Worm (Caenorhabditis elegans) whole organism, L1 larva: ENCODE measurements around the gene drd-1.

Source experiments
- C16A3.4 ChIP-seq: fragments of 150-350 bp; optimal IDR thresholded peaks from 2 replicates; lab custom pipeline; 2014; ENCODE audit warnings: missing biosample characterization, missing genetic modification characterization
- Y116A8C.19 ChIP-seq: sonication (generic microtip); optimal IDR thresholded peaks from 2 replicates; lab custom pipeline; 2016; ENCODE audit warnings: missing compliant biosample characterization, missing genetic modification characterization, borderline replicate concordance
- aha-1 ChIP-seq: fragments of 150-350 bp; optimal IDR thresholded peaks from 2 replicates; lab custom pipeline; 2014; ENCODE audit warnings: missing biosample characterization, missing genetic modification characterization
- aly-2 ChIP-seq: fragments of 150-350 bp; optimal IDR thresholded peaks from 2 replicates; lab custom pipeline; 2014; ENCODE audit warnings: missing biosample characterization, missing genetic modification characterization
- ceh-8 ChIP-seq: fragments of 200-800 bp; sonication (Bioruptor generic); optimal IDR thresholded peaks from 2 replicates; lab custom pipeline; 2018; ENCODE audit warnings: mild to moderate bottlenecking, missing genetic modification characterization, moderate library complexity, missing compliant biosample characterization
- ceh-82 ChIP-seq, 3 experiments: fragments of 150-350 bp in 1 of 3; sonication (generic microtip) in 2 of 3; optimal IDR thresholded peaks; 2 replicates each; lab custom pipeline; 2014 to 2017; ENCODE audit warnings: missing biosample characterization in 3 of 3, missing genetic modification characterization in 3 of 3
- ceh-90 ChIP-seq: sonication (generic microtip); optimal IDR thresholded peaks from 2 replicates; lab custom pipeline; 2016; ENCODE audit warnings: missing genetic modification characterization, missing compliant biosample characterization
- ces-1 ChIP-seq: fragments of 150-350 bp; optimal IDR thresholded peaks from 2 replicates; lab custom pipeline; 2014; ENCODE audit warnings: missing biosample characterization, missing genetic modification reagents, missing genetic modification characterization
- dsc-1 ChIP-seq: sonication (generic microtip); optimal IDR thresholded peaks from 2 replicates; lab custom pipeline; 2016; ENCODE audit warnings: mild to moderate bottlenecking, missing genetic modification characterization, missing compliant biosample characterization
- egl-13 ChIP-seq: sonication (generic microtip); optimal IDR thresholded peaks from 2 replicates; lab custom pipeline; 2016; ENCODE audit warnings: missing genotype, missing genetic modification reagents, missing genetic modification characterization, missing compliant biosample characterization
- egl-27 ChIP-seq, 2 experiments: fragments of 150-350 bp in 1 of 2; sonication (generic microtip); optimal IDR thresholded peaks; 3 replicates each; lab custom pipeline; 2017 to 2018; ENCODE audit warnings: missing biosample characterization in 2 of 2, missing genetic modification characterization in 2 of 2, missing genetic modification reagents in 2 of 2
- elt-2 ChIP-seq: sonication (generic microtip); optimal IDR thresholded peaks from 2 replicates; lab custom pipeline; 2016; ENCODE audit warnings: missing genetic modification characterization, mild to moderate bottlenecking, inconsistent platforms, missing compliant biosample characterization, missing genetic modification reagents
- ets-5 ChIP-seq: fragments of 200-800 bp; sonication (Bioruptor generic); IDR thresholded peaks from 2 replicates; pipeline ENCODE4 v1.3.6; 2022; ENCODE audit warnings: missing genetic modification characterization, missing compliant biosample characterization
- fkh-8 ChIP-seq: sonication (generic microtip); optimal IDR thresholded peaks from 2 replicates; lab custom pipeline; 2016; ENCODE audit warnings: mild to moderate bottlenecking, missing genetic modification characterization, missing compliant biosample characterization
- grh-1 ChIP-seq: fragments of 200-800 bp; sonication (Bioruptor generic); IDR thresholded peaks from 2 replicates; pipeline ENCODE4 v1.3.6; 2022; ENCODE audit warnings: missing genetic modification reagents, missing genetic modification characterization, missing compliant biosample characterization
- hlh-17 ChIP-seq: fragments of 200-800 bp; sonication (Bioruptor generic); optimal IDR thresholded peaks from 2 replicates; lab custom pipeline; 2018; ENCODE audit warnings: missing genetic modification characterization, mild to moderate bottlenecking, missing compliant biosample characterization, moderate library complexity, borderline replicate concordance
- isw-1 ChIP-seq: fragments of 200-800 bp; sonication (Bioruptor generic); IDR thresholded peaks from 2 replicates; pipeline ENCODE4 v1.3.6; 2022; ENCODE audit warnings: missing genetic modification characterization, missing compliant biosample characterization
- jun-1 ChIP-seq: fragments of 150-350 bp; optimal IDR thresholded peaks from 2 replicates; lab custom pipeline; 2014; ENCODE audit warnings: missing biosample characterization, missing genetic modification reagents, missing genetic modification characterization
- lin-14 ChIP-seq: fragments of 200-800 bp; sonication (Bioruptor generic); optimal IDR thresholded peaks from 2 replicates; lab custom pipeline; 2018; ENCODE audit warnings: mild to moderate bottlenecking, missing genetic modification characterization, moderate library complexity, missing compliant biosample characterization
- lin-35 ChIP-seq, 2 experiments: fragments of 150-350 bp; optimal IDR thresholded peaks; 2 replicates each; lab custom pipeline; 2014; ENCODE audit warnings: missing biosample characterization in 2 of 2, missing genetic modification characterization in 2 of 2, missing genetic modification reagents in 2 of 2
- lin-39 ChIP-seq: fragments of 150-350 bp; optimal IDR thresholded peaks from 2 replicates; lab custom pipeline; 2014; ENCODE audit warnings: missing biosample characterization, missing genetic modification reagents, missing genetic modification characterization
- lsy-2 ChIP-seq, 2 experiments: fragments of 150-350 bp; optimal IDR thresholded peaks; 2 replicates each; lab custom pipeline; 2014; ENCODE audit warnings: missing biosample characterization in 2 of 2, missing genetic modification characterization in 2 of 2
- mdl-1 ChIP-seq, 2 experiments: fragments of 150-350 bp; optimal IDR thresholded peaks; 2 replicates each; lab custom pipeline; 2014 to 2017; ENCODE audit warnings: missing biosample characterization in 2 of 2, missing genetic modification characterization in 2 of 2, inconsistent platforms in 1 of 2
- mep-1 ChIP-seq: fragments of 150-350 bp; optimal IDR thresholded peaks from 2 replicates; lab custom pipeline; 2014; ENCODE audit warnings: missing biosample characterization, missing genetic modification characterization
- nhr-11 ChIP-seq: fragments of 150-350 bp; optimal IDR thresholded peaks from 2 replicates; lab custom pipeline; 2014; ENCODE audit warnings: missing biosample characterization, missing genetic modification characterization
- nhr-12 ChIP-seq: sonication (generic microtip); optimal IDR thresholded peaks from 2 replicates; lab custom pipeline; 2017; ENCODE audit warnings: missing biosample characterization, missing genetic modification characterization
- nhr-19 ChIP-seq: fragments of 200-800 bp; sonication (Bioruptor generic); conservative IDR thresholded peaks from 2 replicates; pipeline ENCODE4 v1.3.6; 2022; ENCODE audit warnings: missing genetic modification characterization, missing compliant biosample characterization
- nhr-20 ChIP-seq: sonication (generic microtip); optimal IDR thresholded peaks from 2 replicates; lab custom pipeline; 2016; ENCODE audit warnings: mild to moderate bottlenecking, missing genetic modification characterization, missing compliant biosample characterization
- nhr-28 ChIP-seq: fragments of 150-350 bp; optimal IDR thresholded peaks from 2 replicates; lab custom pipeline; 2014; ENCODE audit warnings: missing biosample characterization, missing genetic modification characterization
- nhr-71 ChIP-seq: sonication (generic microtip); optimal IDR thresholded peaks from 2 replicates; lab custom pipeline; 2016; ENCODE audit warnings: mild to moderate bottlenecking, missing genetic modification characterization, moderate library complexity, missing compliant biosample characterization
- nhr-85 ChIP-seq: sonication (generic microtip); peaks from one replicate; lab custom pipeline; 2016; ENCODE audit warnings: missing genetic modification characterization, inconsistent platforms, missing compliant biosample characterization
- nhr-90 ChIP-seq: sonication (generic microtip); optimal IDR thresholded peaks from 2 replicates; lab custom pipeline; 2016; ENCODE audit warnings: mild to moderate bottlenecking, missing genetic modification characterization, missing compliant biosample characterization; ENCODE audit not compliant: poor library complexity
- pag-3 ChIP-seq: sonication (generic microtip); optimal IDR thresholded peaks from 2 replicates; lab custom pipeline; 2017; ENCODE audit warnings: missing genetic modification characterization, mild to moderate bottlenecking, missing compliant biosample characterization, antibody characterized with exemption, borderline replicate concordance; ENCODE audit not compliant: insufficient read depth
- pax-3 ChIP-seq: fragments of 200-800 bp; sonication (Bioruptor generic); optimal IDR thresholded peaks from 2 replicates; lab custom pipeline; 2018; ENCODE audit warnings: mild to moderate bottlenecking, missing genetic modification characterization, moderate library complexity, missing compliant biosample characterization
- pqm-1 ChIP-seq: sonication (generic microtip); optimal IDR thresholded peaks from 3 replicates; lab custom pipeline; 2017; ENCODE audit warnings: missing biosample characterization, missing genetic modification characterization
- rnt-1 ChIP-seq: sonication (generic microtip); optimal IDR thresholded peaks from 2 replicates; lab custom pipeline; 2016; ENCODE audit warnings: mild to moderate bottlenecking, missing genetic modification characterization, moderate library complexity, missing compliant biosample characterization
- snpc-4 ChIP-seq: fragments of 150-350 bp; optimal IDR thresholded peaks from 2 replicates; lab custom pipeline; 2014; ENCODE audit warnings: missing biosample characterization, missing genetic modification characterization
- sox-4 ChIP-seq: sonication (generic microtip); optimal IDR thresholded peaks from 2 replicates; lab custom pipeline; 2016; ENCODE audit warnings: missing genetic modification characterization, missing compliant biosample characterization
- sptf-1 ChIP-seq: fragments of 150-350 bp; optimal IDR thresholded peaks from 2 replicates; lab custom pipeline; 2014; ENCODE audit warnings: missing biosample characterization, missing genetic modification characterization
- swsn-7 ChIP-seq: sonication (generic microtip); optimal IDR thresholded peaks from 2 replicates; lab custom pipeline; 2016; ENCODE audit warnings: missing genetic modification characterization, missing compliant biosample characterization
- tlp-1 ChIP-seq: fragments of 150-350 bp; optimal IDR thresholded peaks from 2 replicates; lab custom pipeline; 2014; ENCODE audit warnings: missing biosample characterization, missing genetic modification characterization
- unc-98 ChIP-seq: fragments of 200-800 bp; sonication (Bioruptor generic); IDR thresholded peaks from 2 replicates; pipeline ENCODE4 v1.3.6; 2022; ENCODE audit warnings: missing genetic modification characterization, missing compliant biosample characterization
- xbp-1 ChIP-seq: sonication (generic microtip); optimal IDR thresholded peaks from 2 replicates; lab custom pipeline; 2016; ENCODE audit warnings: missing genetic modification characterization, missing compliant biosample characterization
- zip-4 ChIP-seq: fragments of 200-800 bp; sonication (Bioruptor generic); optimal IDR thresholded peaks from 2 replicates; lab custom pipeline; 2018; ENCODE audit warnings: mild to moderate bottlenecking, missing genetic modification characterization, moderate library complexity, missing compliant biosample characterization
- ztf-11 ChIP-seq, 2 experiments: sonication (generic microtip); optimal IDR thresholded peaks; 2 replicates each; lab custom pipeline; 2016 to 2017; ENCODE audit warnings: missing genetic modification characterization in 2 of 2, missing biosample characterization in 1 of 2, missing compliant biosample characterization in 1 of 2
- ztf-4 ChIP-seq: fragments of 150-350 bp; optimal IDR thresholded peaks from 2 replicates; lab custom pipeline; 2014; ENCODE audit warnings: missing biosample characterization, missing genetic modification characterization

Gene drd-1

DNA sequence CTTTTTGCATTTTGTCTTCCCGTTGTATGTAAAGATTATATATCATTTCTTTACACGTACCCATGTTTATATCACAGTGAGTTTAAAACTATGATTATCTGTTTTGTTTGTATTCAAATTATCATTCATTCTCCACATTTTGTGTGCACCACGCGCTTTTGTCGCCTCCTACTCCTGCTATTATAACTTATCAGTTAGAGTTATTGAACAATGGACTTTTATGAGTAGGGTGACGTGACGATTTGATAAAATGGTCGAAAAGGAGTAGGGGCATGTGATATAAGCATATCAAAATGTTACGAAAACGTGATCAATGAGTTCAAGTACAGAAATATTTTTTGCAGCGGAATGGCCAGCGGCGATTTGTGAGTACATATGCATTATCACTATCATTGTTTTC is 5.0 kb upstream of the drd-1 start:
- TF ChIP-seq lin-35 (GFP tag; optimal IDR thresholded peaks at IDR 0.05; lab: Kevin White, UChicago) (peak in 1 of 2 experiments; percentile 61), ces-1 (GFP tag; lab: Kevin White, UChicago) (no peak), elt-2 (peak; percentile 99), lin-39 (no peak), rnt-1 (tag; lab: Kevin White, UChicago) (no peak), hlh-17 (GFP tag; lab: Kevin White, UChicago) (no peak), lsy-2 (tag; optimal IDR thresholded peaks at IDR 0.05; lab: Kevin White, UChicago) (peak in 1 of 2 experiments; percentile 29), unc-98 (no peak), aly-2 (tag; lab: Kevin White, UChicago) (no peak), nhr-19 (GFP tag; lab: Robert Waterston, UW) (peak; percentile 38), egl-13 (tag; lab: Kevin White, UChicago) (peak; percentile 69), lin-14 (GFP tag; lab: Kevin White, UChicago) (peak; percentile 33), pqm-1 (peak; percentile 79), ceh-90 (tag; lab: Kevin White, UChicago) (no peak), ets-5 (GFP tag; lab: Robert Waterston, UW) (no peak), mdl-1 (tag; optimal IDR thresholded peaks at IDR 0.05; lab: Kevin White, UChicago) (peak in 1 of 2 experiments; percentile 35), snpc-4 (tag; lab: Kevin White, UChicago) (no peak), swsn-7 (tag; lab: Kevin White, UChicago) (no peak), aha-1 (tag; lab: Kevin White, UChicago) (no peak), egl-27 (tag; optimal IDR thresholded peaks at IDR 0.05; lab: Kevin White, UChicago) (no peak), C16A3.4 (tag; lab: Kevin White, UChicago) (no peak), zip-4 (GFP tag; lab: Kevin White, UChicago) (no peak), fkh-8 (tag; lab: Kevin White, UChicago) (no peak), nhr-12 (tag; lab: Kevin White, UChicago) (no peak), ceh-8 (GFP tag; lab: Kevin White, UChicago) (no peak), xbp-1 (tag; lab: Kevin White, UChicago) (no peak), nhr-11 (tag; lab: Kevin White, UChicago) (no peak), sox-4 (no peak), grh-1 (GFP tag; lab: Robert Waterston, UW) (no peak), ztf-11 (tag; optimal IDR thresholded peaks at IDR 0.05; lab: Kevin White, UChicago) (no peak), nhr-28 (no peak), nhr-20 (tag; lab: Kevin White, UChicago) (peak; percentile 78), nhr-90 (peak; percentile 59), sptf-1 (tag; lab: Kevin White, UChicago) (no peak), nhr-71 (tag; lab: Kevin White, UChicago) (peak; percentile 68), isw-1 (GFP tag; lab: Robert Waterston, UW) (no peak), nhr-85 (tag; lab: Kevin White, UChicago) (no peak), mep-1 (tag; lab: Kevin White, UChicago) (no peak), ceh-82 (tag; optimal IDR thresholded peaks at IDR 0.05; lab: Kevin White, UChicago) (no peak), pag-3 (no peak), pax-3 (tag; lab: Kevin White, UChicago) (peak; percentile 2), jun-1 (tag; lab: Kevin White, UChicago) (peak; percentile 74), ztf-4 (no peak), dsc-1 (tag; lab: Kevin White, UChicago) (no peak), Y116A8C.19 (tag; lab: Kevin White, UChicago) (no peak), tlp-1 (peak; percentile 2)
